Worm (Caenorhabditis elegans) whole organism, L1 larva: ENCODE measurements around the gene ugt-13.

ENCODE experiments used
- C04F5.9 ChIP-seq: sonication (generic microtip); optimal IDR thresholded peaks from 2 replicates; lab custom pipeline; 2016; ENCODE audit warnings: missing genetic modification characterization, missing compliant biosample characterization
- F16B12.6 ChIP-seq: fragments of 150-350 bp; optimal IDR thresholded peaks from 2 replicates; lab custom pipeline; 2014; ENCODE audit warnings: missing biosample characterization, missing genetic modification characterization
- elt-3 ChIP-seq, 6 experiments: fragments of 150-350 bp in 1 of 6; sonication (generic microtip); optimal IDR thresholded peaks; 2 replicates each; lab custom pipeline; 2017 to 2018; ENCODE audit warnings: missing biosample characterization in 6 of 6, missing genetic modification characterization in 6 of 6, inconsistent platforms in 1 of 6
- hlh-4 ChIP-seq: sonication (generic microtip); optimal IDR thresholded peaks from 2 replicates; lab custom pipeline; 2016; ENCODE audit warnings: mild to moderate bottlenecking, missing genetic modification characterization, missing compliant biosample characterization
- jun-1 ChIP-seq: fragments of 150-350 bp; optimal IDR thresholded peaks from 2 replicates; lab custom pipeline; 2014; ENCODE audit warnings: missing biosample characterization, missing genetic modification reagents, missing genetic modification characterization
- lin-13 ChIP-seq: fragments of 150-350 bp; optimal IDR thresholded peaks from 2 replicates; lab custom pipeline; 2014; ENCODE audit warnings: missing biosample characterization, missing genetic modification reagents, missing genetic modification characterization
- lin-15B ChIP-seq: fragments of 150-350 bp; sonication (generic microtip); optimal IDR thresholded peaks from 3 replicates; lab custom pipeline; 2014; ENCODE audit warnings: missing biosample characterization, missing genetic modification characterization
- lin-35 ChIP-seq, 2 experiments: fragments of 150-350 bp; optimal IDR thresholded peaks; 2 replicates each; lab custom pipeline; 2014; ENCODE audit warnings: missing biosample characterization in 2 of 2, missing genetic modification characterization in 2 of 2, missing genetic modification reagents in 2 of 2
- pag-3 ChIP-seq: sonication (generic microtip); optimal IDR thresholded peaks from 2 replicates; lab custom pipeline; 2017; ENCODE audit warnings: missing genetic modification characterization, mild to moderate bottlenecking, missing compliant biosample characterization, antibody characterized with exemption, borderline replicate concordance; ENCODE audit not compliant: insufficient read depth
- pqm-1 ChIP-seq: sonication (generic microtip); optimal IDR thresholded peaks from 3 replicates; lab custom pipeline; 2017; ENCODE audit warnings: missing biosample characterization, missing genetic modification characterization
- sox-4 ChIP-seq: sonication (generic microtip); optimal IDR thresholded peaks from 2 replicates; lab custom pipeline; 2016; ENCODE audit warnings: missing genetic modification characterization, missing compliant biosample characterization
- unc-62 ChIP-seq: fragments of 150-350 bp; optimal IDR thresholded peaks from 2 replicates; lab custom pipeline; 2014; ENCODE audit warnings: missing biosample characterization, missing genetic modification reagents, missing genetic modification characterization
- unc-98 ChIP-seq: fragments of 200-800 bp; sonication (Bioruptor generic); IDR thresholded peaks from 2 replicates; pipeline ENCODE4 v1.3.6; 2022; ENCODE audit warnings: missing genetic modification characterization, missing compliant biosample characterization

Gene ugt-13

ce11 chrV:4960686-4961085 lies 52.0 kb downstream of the ugt-13 start:
- TF ChIP-seq unc-98 (GFP tag; lab: Robert Waterston, UW) = no peak
- no peak for TF ChIP-seq elt-3 (tag; optimal IDR thresholded peaks at IDR 0.05; lab: Kevin White, UChicago)
- no peak for TF ChIP-seq lin-13
- TF ChIP-seq sox-4 (tag; lab: Kevin White, UChicago) = no peak
- TF ChIP-seq unc-62 (GFP tag; lab: Kevin White, UChicago) = no peak
- no peak for TF ChIP-seq hlh-4 (tag; lab: Kevin White, UChicago)
- TF ChIP-seq lin-15B = no peak
- no peak for TF ChIP-seq pqm-1 (tag; lab: Kevin White, UChicago)
- no peak for TF ChIP-seq lin-35 (GFP tag; optimal IDR thresholded peaks at IDR 0.05; lab: Kevin White, UChicago)
- no peak for TF ChIP-seq pag-3 (tag; lab: Kevin White, UChicago)
- no peak for TF ChIP-seq C04F5.9 (tag; lab: Kevin White, UChicago)
- no peak for TF ChIP-seq F16B12.6 (tag; lab: Kevin White, UChicago)
- no peak for TF ChIP-seq jun-1 (tag; lab: Kevin White, UChicago)
